Fruit fly (Drosophila melanogaster): ENCODE data around the gene RpS30.

DNA sequence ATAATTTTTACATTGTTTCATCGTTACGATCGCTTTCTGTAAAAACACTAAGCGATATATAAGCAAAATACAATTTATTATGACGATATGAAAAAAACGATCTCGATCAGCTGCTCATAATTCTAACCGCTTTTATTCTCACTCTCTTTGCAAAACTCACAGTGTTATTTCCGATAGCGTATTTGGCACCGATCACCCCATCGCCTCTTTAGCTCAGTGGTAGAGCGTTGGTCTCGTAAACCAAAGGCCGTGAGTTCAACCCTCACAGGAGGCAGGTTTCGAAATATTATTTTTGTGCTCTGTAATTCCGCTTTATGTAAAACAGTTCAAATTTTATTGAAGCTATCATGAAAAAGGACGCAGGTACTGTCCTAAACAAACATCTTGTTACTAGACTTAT, 40.6 kb downstream of the RpS30 start:
- TF ChIP-seq rgr (GFP tag; optimal IDR thresholded peaks at IDR 0.05) (no peak), fru (GFP tag; optimal IDR thresholded peaks at IDR 0.05) (no peak), usp (GFP tag; optimal IDR thresholded peaks at IDR 0.05) (no peak), Hr78 (GFP tag; optimal IDR thresholded peaks at IDR 0.05) (no peak), jim (GFP tag; optimal IDR thresholded peaks at IDR 0.05) (no peak), Abd-B (GFP tag; optimal IDR thresholded peaks at IDR 0.05) (no peak), lola (GFP tag; optimal IDR thresholded peaks at IDR 0.05) (no peak), Rel (GFP tag; optimal IDR thresholded peaks at IDR 0.05) (no peak), Rel (tag; optimal IDR thresholded peaks at IDR 0.05) (no peak)

Measured in whole organism, wandering third instar larva.